Fruit fly (Drosophila melanogaster): ENCODE data around the gene CG42300.
A peak's percentile ranks its signal among the peaks of the same experiment; 100 is the strongest.

The CG42300 gene

DNA sequence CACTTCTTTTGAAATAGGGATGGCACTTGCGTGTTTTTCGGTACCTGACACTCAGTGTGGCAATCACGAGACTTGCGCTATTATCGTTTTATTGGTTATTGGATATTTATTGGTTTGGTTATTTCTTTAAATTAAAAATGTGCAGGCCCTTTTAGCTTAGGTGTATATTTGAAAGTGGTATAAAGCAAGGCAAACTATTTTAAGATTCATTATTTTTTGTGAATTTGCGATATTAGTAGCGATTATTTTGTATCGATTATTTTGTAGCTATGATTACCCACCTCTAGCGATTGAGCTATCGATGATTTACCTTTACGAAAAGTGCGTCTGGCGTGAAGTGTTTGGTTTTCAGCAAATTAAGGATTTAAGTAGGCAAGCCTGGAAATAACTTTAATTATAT is 27.0 kb upstream of the CG42300 start, which contains the start of the genes CG9215 and CG8097 (continued):
- TF ChIP-seq HLH54F (GFP tag; optimal IDR thresholded peaks at IDR 0.05) (peak; percentile 59), CG9817 (tag; optimal IDR thresholded peaks at IDR 0.05) (peak; percentile 18), ind (GFP tag; optimal IDR thresholded peaks at IDR 0.05) (peak; percentile 30), tin (GFP tag; optimal IDR thresholded peaks at IDR 0.05) (peak; percentile 6), CoRest (tag; optimal IDR thresholded peaks at IDR 0.05) (peak; percentile 63), Pdp1 (GFP tag; optimal IDR thresholded peaks at IDR 0.05) (peak; percentile 12 to 42), trem (tag; optimal IDR thresholded peaks at IDR 0.05) (peak; percentile 76), Hr78 (GFP tag; optimal IDR thresholded peaks at IDR 0.05) (no peak), ssp (GFP tag; IDR thresholded peaks at IDR 0.05) (no peak), az2 (GFP tag; optimal IDR thresholded peaks at IDR 0.05) (peak; percentile 18), Jarid2 (GFP tag; optimal IDR thresholded peaks at IDR 0.05) (no peak), CG10267 (tag; optimal IDR thresholded peaks at IDR 0.05) (peak; percentile 94), CG6272 (GFP tag; IDR thresholded peaks at IDR 0.05) (peak; percentile 31), knrl (GFP tag; IDR thresholded peaks at IDR 0.05; ENCODE audit: partially characterized antibody) (peak; percentile 97), Abd-B (GFP tag; optimal IDR thresholded peaks at IDR 0.05) (peak; percentile 14), Dp (GFP tag; optimal IDR thresholded peaks at IDR 0.05) (peak; percentile 54), nmo (GFP tag; optimal IDR thresholded peaks at IDR 0.05) (peak; percentile 61), lmd (GFP tag; IDR thresholded peaks at IDR 0.05) (peak; percentile 22; the same call in 1 of the 2 replicates), CG30020 (tag; optimal IDR thresholded peaks at IDR 0.05) (peak; percentile 53), Scr (GFP tag; IDR thresholded peaks at IDR 0.05; ENCODE audit: partially characterized antibody) (peak; percentile 98), Myb (GFP tag; optimal IDR thresholded peaks at IDR 0.05) (peak; percentile 47), Stat92E (GFP tag; optimal IDR thresholded peaks at IDR 0.05) (peak in 1 of 3 experiments; percentile 36), bab2 (GFP tag; optimal IDR thresholded peaks at IDR 0.05) (peak; percentile 41), Chrac-16 (GFP tag; optimal IDR thresholded peaks at IDR 0.05) (peak; percentile 40), CG7745 (tag; optimal IDR thresholded peaks at IDR 0.05) (no peak), Dad (GFP tag; optimal IDR thresholded peaks at IDR 0.05) (peak; percentile 12), CG7556 (GFP tag; optimal IDR thresholded peaks at IDR 0.05) (peak; percentile 15), CHES-1-like (GFP tag; optimal IDR thresholded peaks at IDR 0.05) (peak; percentile 48), nerfin-2 (GFP tag; IDR thresholded peaks at IDR 0.05; ENCODE audit: partially characterized antibody) (peak; percentile 94), hkb (optimal IDR thresholded peaks at IDR 0.05) (no peak), hkb (GFP tag; IDR thresholded peaks at IDR 0.05) (no peak), Sry-δ (GFP tag; optimal IDR thresholded peaks at IDR 0.05) (peak; percentile 98), fu2 (GFP tag; optimal IDR thresholded peaks at IDR 0.05) (peak; percentile 36), CG12391 (tag; optimal IDR thresholded peaks at IDR 0.05) (peak; percentile 48), HHEX (GFP tag; optimal IDR thresholded peaks at IDR 0.05) (no peak), CG8765 (GFP tag; IDR thresholded peaks at IDR 0.05) (no peak), CG8944 (GFP tag; optimal IDR thresholded peaks at IDR 0.05) (peak; percentile 5), lbe (GFP tag; optimal IDR thresholded peaks at IDR 0.05) (peak; percentile 31), CG8290 (GFP tag; optimal IDR thresholded peaks at IDR 0.05) (peak; percentile 57), CG8290 (tag; optimal IDR thresholded peaks at IDR 0.05) (no peak), HmgD (GFP tag; optimal IDR thresholded peaks at IDR 0.05) (peak; percentile 14), sna (GFP tag; IDR thresholded peaks at IDR 0.05; ENCODE audit: partially characterized antibody) (peak; percentile 96), slbo (GFP tag; IDR thresholded peaks at IDR 0.05) (peak; percentile 53; the same call in 1 of the 2 replicates), CG13775 (GFP tag; optimal IDR thresholded peaks at IDR 0.05) (peak; percentile 11), Lhr (GFP tag; optimal IDR thresholded peaks at IDR 0.05) (peak; percentile 36), CG9727 (GFP tag; optimal IDR thresholded peaks at IDR 0.05) (peak; percentile 36), CG2129 (GFP tag; IDR thresholded peaks at IDR 0.05; ENCODE audit: partially characterized antibody) (peak; percentile 95), chn (GFP tag; optimal IDR thresholded peaks at IDR 0.05) (peak; percentile 11), gem (tag; optimal IDR thresholded peaks at IDR 0.05) (no peak), Fer1 (GFP tag; optimal IDR thresholded peaks at IDR 0.05) (peak; percentile 27)

Data from whole organism, embryonic.